Worm (Caenorhabditis elegans) whole organism, early embryonic: ENCODE results near the gene C04A11.2.

Experiments used
- B0310.2 ChIP-seq: sonication (generic microtip); optimal IDR thresholded peaks from 2 replicates; lab custom pipeline; 2016; ENCODE audit warnings: mild to moderate bottlenecking, missing genetic modification characterization, missing compliant biosample characterization
- ama-1 ChIP-seq: fragments of 150-350 bp; optimal IDR thresholded peaks from 2 replicates; lab custom pipeline; 2014
- ceh-13 ChIP-seq: fragments of 200-800 bp; sonication (Bioruptor generic); optimal IDR thresholded peaks from 2 replicates; lab custom pipeline; 2018; ENCODE audit warnings: mild to moderate bottlenecking, missing genetic modification characterization, missing compliant biosample characterization
- ets-7 ChIP-seq: sonication (generic microtip); optimal IDR thresholded peaks from 2 replicates; lab custom pipeline; 2016; ENCODE audit warnings: missing genotype, missing genetic modification characterization, missing compliant biosample characterization
- flt-1 ChIP-seq: fragments of 200-800 bp; sonication (Bioruptor generic); IDR thresholded peaks from 2 replicates; pipeline ENCODE4 v1.3.6; 2022; ENCODE audit warnings: missing genetic modification characterization, missing compliant biosample characterization
- hmbx-1 ChIP-seq: sonication (generic microtip); optimal IDR thresholded peaks from 2 replicates; lab custom pipeline; 2016; ENCODE audit warnings: mild to moderate bottlenecking, missing genetic modification characterization, missing compliant biosample characterization
- hmg-4 ChIP-seq: fragments of 200-800 bp; sonication (Bioruptor generic); optimal IDR thresholded peaks from 2 replicates; lab custom pipeline; 2018; ENCODE audit warnings: mild to moderate bottlenecking, missing genetic modification characterization, missing compliant biosample characterization
- hnd-1 ChIP-seq: sonication (generic microtip); optimal IDR thresholded peaks from 2 replicates; lab custom pipeline; 2016; ENCODE audit warnings: missing genetic modification characterization, missing compliant biosample characterization
- pes-1 ChIP-seq: fragments of 200-800 bp; sonication (Bioruptor generic); IDR thresholded peaks from 2 replicates; pipeline ENCODE4 v1.3.6; 2022; ENCODE audit warnings: missing genetic modification reagents, missing genetic modification characterization, missing compliant biosample characterization
- scrt-1 ChIP-seq: fragments of 200-800 bp; sonication (Bioruptor generic); IDR thresholded peaks from 2 replicates; pipeline ENCODE4 v1.3.6; 2022; ENCODE audit warnings: missing genetic modification characterization, missing compliant biosample characterization
- sea-1 ChIP-seq: fragments of 200-800 bp; sonication (Bioruptor generic); conservative IDR thresholded peaks from 2 replicates; pipeline ENCODE4 v1.3.6; 2022; ENCODE audit warnings: missing genetic modification characterization, missing compliant biosample characterization
- tbx-11 ChIP-seq: fragments of 200-800 bp; sonication (Bioruptor generic); IDR thresholded peaks from 2 replicates; pipeline ENCODE4 v1.3.6; 2022; ENCODE audit warnings: missing genetic modification characterization, missing compliant biosample characterization
- tbx-37 ChIP-seq: fragments of 200-800 bp; sonication (Bioruptor generic); conservative IDR thresholded peaks from 2 replicates; pipeline ENCODE4 v1.3.6; 2022; ENCODE audit warnings: missing genetic modification reagents, missing genetic modification characterization, missing compliant biosample characterization
- tra-4 ChIP-seq: sonication (generic microtip); optimal IDR thresholded peaks from 2 replicates; lab custom pipeline; 2017; ENCODE audit warnings: missing genetic modification characterization, missing compliant biosample characterization

- no peak for TF ChIP-seq ama-1 (lab: Kevin White, UChicago)
- TF ChIP-seq flt-1 (GFP tag; lab: Robert Waterston, UW): no peak
- no peak for TF ChIP-seq hnd-1 (tag; lab: Kevin White, UChicago)
- TF ChIP-seq ceh-13 (GFP tag; lab: Kevin White, UChicago): no peak
- TF ChIP-seq tra-4 (tag; lab: Kevin White, UChicago): no peak
- TF ChIP-seq ets-7: no peak
- no peak for TF ChIP-seq pes-1 (GFP tag; lab: Robert Waterston, UW)
- TF ChIP-seq tbx-11 (GFP tag; lab: Robert Waterston, UW): no peak
- no peak for TF ChIP-seq scrt-1 (GFP tag; lab: Robert Waterston, UW)
- no peak for TF ChIP-seq tbx-37 (GFP tag; lab: Robert Waterston, UW)
- TF ChIP-seq hmbx-1 (tag; lab: Kevin White, UChicago): no peak
- no peak for TF ChIP-seq sea-1 (GFP tag; lab: Robert Waterston, UW)
- no peak for TF ChIP-seq B0310.2 (tag; lab: Kevin White, UChicago)
- TF ChIP-seq hmg-4 (GFP tag; lab: Kevin White, UChicago): no peak
Observed at ce11 chrX:13621628-13622027, 47.0 kb downstream of the C04A11.2 start, which contains the start of gene Y12A6A.1.
